Worm (Caenorhabditis elegans) whole organism, late embryonic: ENCODE results near the gene lov-1.

ENCODE experiments used
- K02D7.2 ChIP-seq: sonication (generic microtip); optimal IDR thresholded peaks from 2 replicates; lab custom pipeline; 2017; ENCODE audit warnings: mild to moderate bottlenecking, missing genetic modification characterization, missing compliant biosample characterization
- ama-1 ChIP-seq: fragments of 150-350 bp; optimal IDR thresholded peaks from 2 replicates; lab custom pipeline; 2014
- dve-1 ChIP-seq: sonication (generic microtip); optimal IDR thresholded peaks from 2 replicates; lab custom pipeline; 2017; ENCODE audit warnings: antibody characterized with exemption, mild to moderate bottlenecking, missing genetic modification characterization, missing compliant biosample characterization
- nhr-11 ChIP-seq: fragments of 150-350 bp; optimal IDR thresholded peaks from 2 replicates; lab custom pipeline; 2014; ENCODE audit warnings: missing biosample characterization, missing genetic modification characterization
- tbx-2 ChIP-seq: sonication (generic microtip); optimal IDR thresholded peaks from 2 replicates; lab custom pipeline; 2016; ENCODE audit warnings: missing genetic modification characterization, missing compliant biosample characterization

DNA sequence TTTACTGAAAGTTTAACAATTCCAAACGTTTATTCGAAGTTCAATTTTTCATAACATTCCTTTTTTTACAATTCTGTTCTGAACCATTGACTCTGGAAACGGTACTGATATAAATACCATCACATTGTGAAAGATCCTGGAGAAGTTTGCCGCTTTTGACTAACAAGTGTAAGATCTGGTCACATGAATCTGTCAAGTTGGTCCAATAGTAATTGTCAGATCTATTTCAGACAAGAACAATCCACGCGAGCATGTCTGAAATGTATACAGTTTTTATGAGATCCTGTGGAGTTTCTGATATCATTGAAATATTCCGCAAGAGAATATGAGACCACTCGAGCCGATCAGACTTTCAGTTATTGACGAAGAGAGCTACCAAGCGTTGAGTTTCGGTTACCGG lies 28.5 kb downstream of the lov-1 start:
- no peak for TF ChIP-seq dve-1 (tag; lab: Kevin White, UChicago)
- no peak for TF ChIP-seq nhr-11 (tag; lab: Kevin White, UChicago)
- TF ChIP-seq ama-1 (lab: Kevin White, UChicago) = no peak
- no peak for TF ChIP-seq K02D7.2 (tag; lab: Kevin White, UChicago)
- no peak for TF ChIP-seq tbx-2 (tag; lab: Kevin White, UChicago)
